Worm (Caenorhabditis elegans): ENCODE results near the gene F53C11.5.

F53C11.5 gene

ce11 chrV:13771209-13771608 is 16.1 kb upstream of the F53C11.5 start, which contains the start of gene F20G2.5:
Gene F20G2.5 (plus strand): TSS chrV:13771509.
- TF ChIP-seq tbx-37 (GFP tag; conservative IDR thresholded peaks at IDR 0.05): no peak
- no peak for TF ChIP-seq tra-4 (tag; optimal IDR thresholded peaks at IDR 0.05)
- TF ChIP-seq hmbx-1 (tag; optimal IDR thresholded peaks at IDR 0.05): no peak
- no peak for TF ChIP-seq ama-1 (optimal IDR thresholded peaks at IDR 0.05)
- no peak for TF ChIP-seq B0310.2 (tag; optimal IDR thresholded peaks at IDR 0.05)
- TF ChIP-seq flt-1 (GFP tag; IDR thresholded peaks at IDR 0.05): no peak
- no peak for TF ChIP-seq ets-7 (tag; optimal IDR thresholded peaks at IDR 0.05)
- TF ChIP-seq hmg-4 (GFP tag; optimal IDR thresholded peaks at IDR 0.05): no peak
- TF ChIP-seq F13C5.2 (tag; optimal IDR thresholded peaks at IDR 0.05): no peak
- no peak for TF ChIP-seq hnd-1 (tag; optimal IDR thresholded peaks at IDR 0.05)
- no peak for TF ChIP-seq tbx-11 (GFP tag; IDR thresholded peaks at IDR 0.05)
- no peak for TF ChIP-seq ceh-13 (GFP tag; optimal IDR thresholded peaks at IDR 0.05)
- TF ChIP-seq sea-1 (GFP tag; conservative IDR thresholded peaks at IDR 0.05): no peak

ce11 chrV:13775529-13775928 is 11.8 kb upstream of the F53C11.5 start, which contains the start of gene F53C11.1:
Gene F53C11.1 (plus strand): TSS chrV:13775796.
- TF ChIP-seq B0310.2 (tag; optimal IDR thresholded peaks at IDR 0.05): no peak
- no peak for TF ChIP-seq hmg-4 (GFP tag; optimal IDR thresholded peaks at IDR 0.05)
- no peak for TF ChIP-seq aly-1 (tag; optimal IDR thresholded peaks at IDR 0.05)

ce11 chrV:13777857-13778256 is 9.5 kb upstream of the F53C11.5 start, which contains the start of gene F53C11.9:
Gene F53C11.9 (plus strand): TSS chrV:13778015.
- TF ChIP-seq pes-1 (GFP tag; IDR thresholded peaks at IDR 0.05): no peak
- no peak for TF ChIP-seq ceh-36 (tag; optimal IDR thresholded peaks at IDR 0.05)
- TF ChIP-seq hnd-1 (tag; optimal IDR thresholded peaks at IDR 0.05): no peak
- no peak for TF ChIP-seq aly-1 (tag; optimal IDR thresholded peaks at IDR 0.05)
- no peak for TF ChIP-seq hmbx-1 (tag; optimal IDR thresholded peaks at IDR 0.05)
- no peak for TF ChIP-seq tra-4 (tag; optimal IDR thresholded peaks at IDR 0.05)
- TF ChIP-seq hmg-4 (GFP tag; optimal IDR thresholded peaks at IDR 0.05): no peak
- TF ChIP-seq F13C5.2 (tag; optimal IDR thresholded peaks at IDR 0.05): no peak
- TF ChIP-seq ceh-13 (GFP tag; optimal IDR thresholded peaks at IDR 0.05): no peak
- no peak for TF ChIP-seq scrt-1 (GFP tag; IDR thresholded peaks at IDR 0.05)
- TF ChIP-seq ets-7 (tag; optimal IDR thresholded peaks at IDR 0.05): no peak
- TF ChIP-seq tbx-11 (GFP tag; IDR thresholded peaks at IDR 0.05): no peak
- TF ChIP-seq sea-1 (GFP tag; conservative IDR thresholded peaks at IDR 0.05): no peak
- no peak for TF ChIP-seq tbx-37 (GFP tag; conservative IDR thresholded peaks at IDR 0.05)
- no peak for TF ChIP-seq ama-1 (optimal IDR thresholded peaks at IDR 0.05)
- no peak for TF ChIP-seq B0310.2 (tag; optimal IDR thresholded peaks at IDR 0.05)
- TF ChIP-seq flt-1 (GFP tag; IDR thresholded peaks at IDR 0.05): no peak

- TF ChIP-seq hnd-1 (tag; optimal IDR thresholded peaks at IDR 0.05) (no peak), sea-1 (GFP tag; conservative IDR thresholded peaks at IDR 0.05) (no peak), tra-4 (tag; optimal IDR thresholded peaks at IDR 0.05) (no peak), ets-7 (tag; optimal IDR thresholded peaks at IDR 0.05) (no peak), pes-1 (GFP tag; IDR thresholded peaks at IDR 0.05) (no peak), tbx-37 (GFP tag; conservative IDR thresholded peaks at IDR 0.05) (no peak), scrt-1 (GFP tag; IDR thresholded peaks at IDR 0.05) (no peak), flt-1 (GFP tag; IDR thresholded peaks at IDR 0.05) (no peak), aly-1 (tag; optimal IDR thresholded peaks at IDR 0.05) (no peak), ceh-13 (GFP tag; optimal IDR thresholded peaks at IDR 0.05) (no peak), ama-1 (optimal IDR thresholded peaks at IDR 0.05) (no peak)
Observed at ce11 chrV:13780902-13781301, 6.4 kb upstream of the F53C11.5 start.

- TF ChIP-seq tra-4 (tag; optimal IDR thresholded peaks at IDR 0.05) (no peak), ets-7 (tag; optimal IDR thresholded peaks at IDR 0.05) (no peak), hmbx-1 (tag; optimal IDR thresholded peaks at IDR 0.05) (no peak), tbx-37 (GFP tag; conservative IDR thresholded peaks at IDR 0.05) (no peak), F13C5.2 (tag; optimal IDR thresholded peaks at IDR 0.05) (no peak), tbx-11 (GFP tag; IDR thresholded peaks at IDR 0.05) (no peak), B0310.2 (tag; optimal IDR thresholded peaks at IDR 0.05) (no peak), ama-1 (optimal IDR thresholded peaks at IDR 0.05) (no peak), scrt-1 (GFP tag; IDR thresholded peaks at IDR 0.05) (no peak), aly-1 (tag; optimal IDR thresholded peaks at IDR 0.05) (no peak), hmg-4 (GFP tag; optimal IDR thresholded peaks at IDR 0.05) (no peak), sea-1 (GFP tag; conservative IDR thresholded peaks at IDR 0.05) (no peak), pes-1 (GFP tag; IDR thresholded peaks at IDR 0.05) (no peak)
Observed at ce11 chrV:13782190-13782589, 5.2 kb upstream of the F53C11.5 start, which contains the start of gene decr-1.1. Gene decr-1.1 (plus strand): TSS chrV:13782399.

ce11 chrV:13785767-13786166 is 1.6 kb upstream of the F53C11.5 start:
- TF ChIP-seq tra-4 (tag; optimal IDR thresholded peaks at IDR 0.05) (no peak), ets-7 (tag; optimal IDR thresholded peaks at IDR 0.05) (no peak), flt-1 (GFP tag; IDR thresholded peaks at IDR 0.05) (no peak), tbx-11 (GFP tag; IDR thresholded peaks at IDR 0.05) (no peak), ama-1 (optimal IDR thresholded peaks at IDR 0.05) (no peak), scrt-1 (GFP tag; IDR thresholded peaks at IDR 0.05) (no peak), hnd-1 (tag; optimal IDR thresholded peaks at IDR 0.05) (no peak), aly-1 (tag; optimal IDR thresholded peaks at IDR 0.05) (no peak), ceh-36 (tag; optimal IDR thresholded peaks at IDR 0.05) (no peak), F13C5.2 (tag; optimal IDR thresholded peaks at IDR 0.05) (no peak), tbx-37 (GFP tag; conservative IDR thresholded peaks at IDR 0.05) (no peak), hmbx-1 (tag; optimal IDR thresholded peaks at IDR 0.05) (no peak), sea-1 (GFP tag; conservative IDR thresholded peaks at IDR 0.05) (no peak)

- TF ChIP-seq hnd-1 (tag; optimal IDR thresholded peaks at IDR 0.05) (no peak), ceh-13 (GFP tag; optimal IDR thresholded peaks at IDR 0.05) (no peak), hmg-4 (GFP tag; optimal IDR thresholded peaks at IDR 0.05) (no peak), flt-1 (GFP tag; IDR thresholded peaks at IDR 0.05) (no peak), hmbx-1 (tag; optimal IDR thresholded peaks at IDR 0.05) (no peak), F13C5.2 (tag; optimal IDR thresholded peaks at IDR 0.05) (no peak), tra-4 (tag; optimal IDR thresholded peaks at IDR 0.05) (no peak), scrt-1 (GFP tag; IDR thresholded peaks at IDR 0.05) (no peak), pes-1 (GFP tag; IDR thresholded peaks at IDR 0.05) (no peak), ceh-36 (tag; optimal IDR thresholded peaks at IDR 0.05) (no peak), sea-1 (GFP tag; conservative IDR thresholded peaks at IDR 0.05) (no peak), ets-7 (tag; optimal IDR thresholded peaks at IDR 0.05) (no peak)
Observed at ce11 chrV:13787948-13788681, 766 bp downstream of the F53C11.5 start.

Data from whole organism, early embryonic.